Worm (Caenorhabditis elegans): Measurements from ENCODE around the gene sym-1.
A peak's percentile ranks its signal among the peaks of the same experiment; 100 is the strongest.

DNA sequence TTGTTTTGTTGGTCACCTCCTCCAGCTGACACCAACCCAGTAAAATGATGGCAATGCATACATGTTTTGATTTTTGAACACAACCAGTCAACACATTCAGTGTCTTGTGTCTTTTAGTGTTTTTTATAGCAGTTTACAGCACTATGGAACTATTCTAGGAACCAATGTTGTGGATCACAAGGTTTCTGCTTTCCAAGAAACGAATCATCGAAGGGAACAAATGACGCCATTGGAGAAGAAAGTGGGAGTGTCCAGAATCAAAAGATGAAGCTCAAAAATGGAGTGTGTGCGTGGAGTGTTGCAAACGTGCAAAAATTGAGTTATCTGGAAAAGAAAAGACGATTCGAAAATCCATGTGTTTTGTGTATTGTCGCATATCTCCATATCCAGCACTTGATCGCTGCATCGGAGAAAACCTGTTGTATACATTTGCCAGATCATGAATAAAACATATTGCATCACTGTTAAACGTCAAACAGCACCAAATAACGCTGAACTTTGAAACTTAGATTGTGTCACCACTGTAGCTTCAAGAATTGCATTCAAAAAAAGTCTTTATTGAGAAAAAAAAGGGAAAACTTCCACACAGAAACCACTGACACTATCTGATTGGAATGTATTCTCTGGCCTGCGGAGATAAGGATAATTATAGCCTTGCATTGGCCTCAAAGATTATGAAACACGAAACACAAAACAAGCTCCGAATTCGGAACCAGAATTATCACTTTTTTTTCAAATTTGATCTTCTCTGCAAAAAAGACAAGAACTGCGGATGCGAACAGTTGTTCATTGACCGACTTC, 18.9 kb upstream of the sym-1 start:
- TF ChIP-seq blmp-1 (tag; optimal IDR thresholded peaks at IDR 0.05), result peak; percentile 73
- TF ChIP-seq nhr-76 (tag; optimal IDR thresholded peaks at IDR 0.05), result no peak
- no peak for TF ChIP-seq nhr-237 (tag; optimal IDR thresholded peaks at IDR 0.05)
- TF ChIP-seq egl-27 (tag; optimal IDR thresholded peaks at IDR 0.05), result no peak
